Worm (Caenorhabditis elegans): Measurements from ENCODE around the gene chca-1.

Gene chca-1

DNA sequence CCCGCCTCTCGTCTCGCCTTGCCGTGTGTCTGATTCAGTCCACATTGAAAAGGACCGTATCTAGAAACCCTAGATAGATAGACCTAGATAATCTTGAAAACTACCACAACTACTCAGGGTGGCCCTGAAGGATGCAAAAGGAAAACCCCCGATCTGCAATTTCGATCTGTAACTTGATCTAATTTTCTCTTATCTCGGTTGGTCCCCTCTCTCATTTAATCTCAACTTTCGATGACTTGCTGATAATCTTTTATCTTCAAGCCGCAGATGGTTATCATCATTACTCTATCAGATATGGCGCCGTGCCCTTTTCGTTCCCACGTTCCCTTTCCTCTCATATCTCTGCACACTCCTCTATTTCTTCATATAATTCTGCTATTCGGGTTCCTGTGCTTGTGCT is 35.7 kb upstream of the chca-1 start:
- no peak for TF ChIP-seq nhr-10 (tag; optimal IDR thresholded peaks at IDR 0.05)
- no peak for TF ChIP-seq lim-7 (GFP tag; IDR thresholded peaks at IDR 0.05)
- TF ChIP-seq zip-11 (GFP tag; IDR thresholded peaks at IDR 0.05) = no peak
- no peak for TF ChIP-seq lin-38 (GFP tag; IDR thresholded peaks at IDR 0.05)
- TF ChIP-seq nhr-11 (tag; optimal IDR thresholded peaks at IDR 0.05) = no peak
- no peak for TF ChIP-seq nhr-102 (tag; optimal IDR thresholded peaks at IDR 0.05)
- no peak for TF ChIP-seq ama-1 (optimal IDR thresholded peaks at IDR 0.05)
- TF ChIP-seq sdz-12 (GFP tag; optimal IDR thresholded peaks at IDR 0.05) = no peak
- no peak for TF ChIP-seq php-3 (GFP tag; IDR thresholded peaks at IDR 0.05)
- TF ChIP-seq unc-62 (GFP tag; optimal IDR thresholded peaks at IDR 0.05 in 1 of 2) = no peak
- TF ChIP-seq unc-62 (tag; optimal IDR thresholded peaks at IDR 0.05) = no peak
- no peak for TF ChIP-seq zag-1 (tag; optimal IDR thresholded peaks at IDR 0.05)

DNA sequence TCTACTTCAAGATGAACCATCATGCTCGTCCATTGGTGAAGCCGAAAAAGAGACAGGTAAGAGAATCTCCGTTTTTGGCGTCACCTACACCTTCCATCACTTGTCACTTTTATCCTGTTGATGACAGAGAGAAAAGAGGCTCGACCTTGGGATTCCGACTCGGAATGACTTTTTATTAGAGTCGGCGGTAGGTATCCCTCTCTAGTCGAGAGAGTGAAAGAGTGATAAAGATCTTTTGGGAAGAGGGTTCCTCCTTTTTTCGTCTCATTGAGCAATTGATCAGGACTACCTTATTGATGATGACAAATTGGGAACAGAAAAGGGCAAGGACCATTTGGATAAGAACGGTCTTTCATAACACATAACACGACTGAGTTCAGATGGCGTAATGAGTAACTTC is 33.8 kb upstream of the chca-1 start:
- TF ChIP-seq ceh-82 (tag; optimal IDR thresholded peaks at IDR 0.05) = no peak
- no peak for TF ChIP-seq ztf-11 (tag; optimal IDR thresholded peaks at IDR 0.05)
- peak in 1 of 2 experiments; percentile 88 for TF ChIP-seq unc-62 (GFP tag; optimal IDR thresholded peaks at IDR 0.05 in 1 of 2)
- no peak for TF ChIP-seq unc-62 (tag; optimal IDR thresholded peaks at IDR 0.05)

DNA sequence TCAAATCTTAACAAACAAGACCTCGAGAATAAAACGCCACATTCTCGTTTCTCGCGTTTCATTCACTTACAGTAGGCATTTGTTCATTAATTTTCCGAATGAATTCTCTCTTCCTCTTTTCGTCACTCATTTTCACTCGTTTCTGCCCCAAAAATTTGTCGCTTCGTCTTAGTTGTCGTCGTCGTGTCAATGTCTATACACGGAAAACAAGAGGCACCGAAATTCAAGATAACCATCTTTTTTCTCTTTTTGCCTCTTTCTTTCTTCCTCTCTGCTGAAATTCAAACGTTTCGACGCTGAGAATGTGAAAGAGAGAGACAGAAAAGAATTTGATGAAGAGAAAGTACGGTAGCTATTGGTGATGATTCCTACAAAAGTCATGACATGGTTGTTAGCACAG is 33.2 kb upstream of the chca-1 start:
- TF ChIP-seq hmg-1.1 (GFP tag; IDR thresholded peaks at IDR 0.05) (0 out of 2 replicates have a peak, but pooled peaks have one; percentile 12), nhr-28 (tag; optimal IDR thresholded peaks at IDR 0.05) (no peak), T26A8.4 (GFP tag; IDR thresholded peaks at IDR 0.05) (no peak), unc-62 (GFP tag; optimal IDR thresholded peaks at IDR 0.05 in 1 of 2) (peak in 1 of 2 experiments; percentile 49), unc-62 (tag; optimal IDR thresholded peaks at IDR 0.05) (no peak)

DNA sequence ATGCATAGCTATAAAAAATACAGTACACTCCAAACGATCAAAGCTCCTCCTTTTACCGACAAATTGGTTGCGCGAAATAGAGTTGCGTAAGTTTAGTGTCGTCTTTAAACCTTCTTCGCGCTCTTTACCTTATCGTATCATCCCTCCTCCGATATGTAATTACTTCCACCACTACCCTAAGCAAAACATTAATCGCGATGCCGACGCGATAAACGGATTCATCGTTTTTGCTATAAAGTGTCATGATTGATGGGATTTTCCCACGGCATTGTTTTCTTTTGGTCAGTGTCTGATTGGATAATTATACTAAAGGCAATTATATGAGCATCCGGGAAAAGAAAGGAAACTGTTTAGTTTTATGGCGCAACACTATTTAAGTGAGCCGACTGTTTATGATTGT is 32.4 kb upstream of the chca-1 start:
- TF ChIP-seq ZK546.5 (tag; optimal IDR thresholded peaks at IDR 0.05) (no peak), tag-97 (GFP tag; IDR thresholded peaks at IDR 0.05) (no peak), lim-7 (GFP tag; IDR thresholded peaks at IDR 0.05) (no peak), ctbp-1 (GFP tag; IDR thresholded peaks at IDR 0.05) (no peak), unc-62 (GFP tag; optimal IDR thresholded peaks at IDR 0.05 in 1 of 2) (peak in 1 of 2 experiments; percentile 12), unc-62 (tag; optimal IDR thresholded peaks at IDR 0.05) (no peak), ceh-82 (tag; optimal IDR thresholded peaks at IDR 0.05) (no peak), vab-7 (GFP tag; IDR thresholded peaks at IDR 0.05) (no peak)

DNA sequence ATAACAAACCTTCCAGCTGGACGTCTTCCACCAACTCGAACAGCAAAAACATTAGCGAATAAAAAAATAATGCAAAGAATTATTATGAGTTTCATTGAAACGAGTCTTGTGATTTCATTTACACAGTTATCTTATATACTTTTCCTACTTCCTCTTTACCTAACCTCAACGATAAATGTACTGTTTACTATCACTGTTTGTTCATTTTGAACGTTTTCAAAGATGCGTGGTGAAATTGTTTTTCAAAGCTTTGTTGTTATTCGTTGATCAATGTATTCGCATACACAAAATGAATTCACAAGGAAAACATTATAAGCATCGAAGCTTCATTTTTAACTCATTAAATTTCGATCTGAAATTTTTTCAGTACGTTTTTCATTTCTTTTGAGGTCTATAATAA is 28.9 kb upstream of the chca-1 start, which contains the start of gene W09C2.7:
Gene W09C2.7 (minus strand): TSS at position 101 of the 400 bp plus-strand sequence.
- TF ChIP-seq rbr-2 (tag; optimal IDR thresholded peaks at IDR 0.05) = no peak
- TF ChIP-seq D1046.2 (GFP tag; IDR thresholded peaks at IDR 0.05) = no peak
- TF ChIP-seq ZK337.2 (GFP tag; IDR thresholded peaks at IDR 0.05) = no peak
- TF ChIP-seq cey-2 (tag; optimal IDR thresholded peaks at IDR 0.05; ENCODE audit: borderline replicate concordance, insufficient read depth) = no peak
- no peak for TF ChIP-seq zip-11 (GFP tag; IDR thresholded peaks at IDR 0.05)
- no peak for TF ChIP-seq mep-1 (tag; optimal IDR thresholded peaks at IDR 0.05)
- TF ChIP-seq lin-13 (GFP tag; optimal IDR thresholded peaks at IDR 0.05) = no peak

DNA sequence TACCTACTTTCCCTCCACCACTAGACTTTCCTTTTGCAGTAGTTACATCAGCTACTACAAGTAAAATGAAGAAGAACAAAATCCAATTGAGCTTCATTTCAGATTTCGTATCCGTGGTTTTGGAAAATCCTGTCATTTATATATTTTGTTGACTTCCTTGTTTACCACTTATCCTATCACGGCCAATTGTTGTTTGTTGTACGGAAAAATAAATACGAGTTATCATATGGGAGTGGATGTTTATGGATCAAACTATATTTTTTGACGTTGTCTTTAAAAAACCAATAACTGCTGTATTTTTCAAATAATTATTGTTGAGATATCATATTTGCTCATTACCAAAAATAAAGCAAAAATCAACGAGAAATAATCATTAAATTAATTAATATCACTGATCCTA is 27.9 kb upstream of the chca-1 start, which contains the start of gene W09C2.9:
Gene W09C2.9 (minus strand): TSS at position 101 of the 400 bp plus-strand sequence.
- TF ChIP-seq ctbp-1 (GFP tag; IDR thresholded peaks at IDR 0.05) (no peak), daf-8 (GFP tag; IDR thresholded peaks at IDR 0.05) (no peak), ceh-82 (tag; optimal IDR thresholded peaks at IDR 0.05) (no peak), dpl-1 (GFP tag; optimal IDR thresholded peaks at IDR 0.05) (no peak), F10B5.3 (tag; optimal IDR thresholded peaks at IDR 0.05) (no peak), unc-62 (GFP tag; optimal IDR thresholded peaks at IDR 0.05 in 1 of 2) (no peak), unc-62 (tag; optimal IDR thresholded peaks at IDR 0.05) (no peak), sdz-12 (GFP tag; optimal IDR thresholded peaks at IDR 0.05) (no peak), pha-4 (GFP tag; IDR thresholded peaks at IDR 0.05) (no peak), pha-4 (tag; optimal IDR thresholded peaks at IDR 0.05) (no peak), mep-1 (tag; optimal IDR thresholded peaks at IDR 0.05) (no peak), fkh-10 (GFP tag; optimal IDR thresholded peaks at IDR 0.05) (no peak)
